Fruit fly (Drosophila melanogaster) whole organism, wandering third instar larva: ENCODE results near the gene CG5078.

Source experiments
- Abd-B ChIP-seq: fragments of >200 bp; optimal IDR thresholded peaks from 2 replicates; lab custom pipeline; 2017; ENCODE audit warnings: missing biosample characterization, missing genetic modification characterization
- CG32264 ChIP-seq: fragments of 200-800 bp; sonication (Bioruptor generic); optimal IDR thresholded peaks from 2 replicates; lab custom pipeline; 2016; ENCODE audit warnings: missing biosample characterization, missing genetic modification characterization
- CG9705 ChIP-seq: fragments of 200-800 bp; sonication (Bioruptor generic); optimal IDR thresholded peaks from 2 replicates; lab custom pipeline; 2018; ENCODE audit warnings: missing biosample characterization, mild to moderate bottlenecking, missing genetic modification characterization
- CrebA ChIP-seq: fragments of 200-800 bp; sonication (Bioruptor generic); optimal IDR thresholded peaks from 2 replicates; lab custom pipeline; 2016; ENCODE audit warnings: missing biosample characterization, mild to moderate bottlenecking, missing genetic modification characterization, borderline replicate concordance
- Dfd ChIP-seq: fragments of >200 bp; optimal IDR thresholded peaks from 2 replicates; lab custom pipeline; 2017; ENCODE audit warnings: missing biosample characterization, missing genetic modification characterization
- Dif ChIP-seq: fragments of 200-275, 200-300 bp; sonication (Bioruptor generic); optimal IDR thresholded peaks from 2 replicates; lab custom pipeline; 2018; ENCODE audit warnings: missing biosample characterization, missing genetic modification characterization; ENCODE audit not compliant: partially characterized antibody
- GATAd ChIP-seq: sonication (Bioruptor generic); optimal IDR thresholded peaks from 2 replicates; lab custom pipeline; 2016; ENCODE audit warnings: missing biosample characterization, missing genetic modification characterization
- HLH106 ChIP-seq: fragments of 200-800 bp; optimal IDR thresholded peaks from 3 replicates; lab custom pipeline; 2019; ENCODE audit warnings: missing biosample characterization, mild to moderate bottlenecking, missing genetic modification characterization, moderate library complexity
- Hnf4 ChIP-seq: fragments of 200-800 bp; sonication (Bioruptor generic); optimal IDR thresholded peaks from 2 replicates; lab custom pipeline; 2016; ENCODE audit warnings: missing biosample characterization, mild to moderate bottlenecking, missing genetic modification characterization
- Hr78 ChIP-seq: fragments of >200 bp; optimal IDR thresholded peaks from 2 replicates; lab custom pipeline; 2017; ENCODE audit warnings: missing biosample characterization, missing genetic modification characterization
- Hr83 ChIP-seq: fragments of 200-300 bp; sonication (Bioruptor generic); optimal IDR thresholded peaks from 2 replicates; lab custom pipeline; 2016; ENCODE audit warnings: missing biosample characterization, mild to moderate bottlenecking, missing genetic modification characterization, moderate library complexity; ENCODE audit not compliant: poor library complexity, severe bottlenecking
- Jra ChIP-seq: sonication (Bioruptor generic); optimal IDR thresholded peaks from 2 replicates; lab custom pipeline; 2016; ENCODE audit warnings: missing biosample characterization, missing genetic modification characterization
- Mio ChIP-seq: sonication (Bioruptor generic); optimal IDR thresholded peaks from 2 replicates; lab custom pipeline; 2016; ENCODE audit warnings: missing biosample characterization, missing genetic modification characterization
- N ChIP-seq: fragments of >200 bp; optimal IDR thresholded peaks from 2 replicates; lab custom pipeline; 2018; ENCODE audit warnings: missing biosample characterization, missing external identifiers, missing genetic modification characterization
- OdsH ChIP-seq: fragments of 200-800 bp; sonication (Bioruptor generic); optimal IDR thresholded peaks from 2 replicates; lab custom pipeline; 2016; ENCODE audit warnings: missing biosample characterization, mild to moderate bottlenecking, missing genetic modification characterization
- Rel ChIP-seq, 2 experiments: fragments of 200-800 bp; sonication (Bioruptor generic) in 1 of 2; optimal IDR thresholded peaks; 2 replicates in 1 of 2; 3 replicates in 1 of 2; lab custom pipeline; 2016 to 2019; ENCODE audit warnings: mild to moderate bottlenecking in 2 of 2, missing biosample characterization in 2 of 2, missing genetic modification characterization in 2 of 2, moderate library complexity in 1 of 2
- Sp1 ChIP-seq: fragments of 200-800 bp; sonication (Bioruptor generic); optimal IDR thresholded peaks from 3 replicates; lab custom pipeline; 2019; ENCODE audit warnings: missing biosample characterization, mild to moderate bottlenecking, missing genetic modification characterization, moderate library complexity
- Vsx2 ChIP-seq: fragments of 200-300, 225-300 bp; sonication (Bioruptor generic); optimal IDR thresholded peaks from 2 replicates; lab custom pipeline; 2018; ENCODE audit warnings: missing biosample characterization, missing genetic modification characterization; ENCODE audit not compliant: partially characterized antibody
- br ChIP-seq: fragments of 200-800 bp; sonication (Bioruptor generic); optimal IDR thresholded peaks from 2 replicates; lab custom pipeline; 2016; ENCODE audit warnings: missing biosample characterization, missing genetic modification characterization
- brk ChIP-seq: fragments of 200-800 bp; sonication (Bioruptor generic); optimal IDR thresholded peaks from 2 replicates; lab custom pipeline; 2016; ENCODE audit warnings: missing biosample characterization, mild to moderate bottlenecking, missing genetic modification characterization
- dl ChIP-seq, 2 experiments: fragments of 175-275, 200-275 bp in 1 of 2; fragments of 200-275 bp in 1 of 2; sonication (Bioruptor generic); optimal IDR thresholded peaks; lab custom pipeline; 2018; ENCODE audit warnings: mild to moderate bottlenecking in 2 of 2, missing biosample characterization in 2 of 2, missing genetic modification characterization in 2 of 2, moderate library complexity in 2 of 2; ENCODE audit not compliant: partially characterized antibody in 2 of 2, insufficient read depth in 1 of 2
- dmrt93B ChIP-seq: fragments of 200-800 bp; sonication (Bioruptor generic); optimal IDR thresholded peaks from 2 replicates; lab custom pipeline; 2018; ENCODE audit warnings: missing biosample characterization, mild to moderate bottlenecking, missing genetic modification characterization
- dsf ChIP-seq: sonication (Bioruptor generic); optimal IDR thresholded peaks from 2 replicates; lab custom pipeline; 2016; ENCODE audit warnings: missing biosample characterization, missing genetic modification characterization, borderline replicate concordance
- ey ChIP-seq: fragments of 200-800 bp; sonication (Bioruptor generic); optimal IDR thresholded peaks from 2 replicates; lab custom pipeline; 2016; ENCODE audit warnings: missing biosample characterization, missing genetic modification characterization
- foxo ChIP-seq, 2 experiments: fragments of 200-800 bp; sonication (Bioruptor generic); optimal IDR thresholded peaks; 2 replicates in 1 of 2; 3 replicates in 1 of 2; lab custom pipeline; 2016 to 2017; ENCODE audit warnings: missing biosample characterization in 2 of 2, missing genetic modification characterization in 2 of 2
- fru ChIP-seq: fragments of 200-800 bp; sonication (Bioruptor generic); optimal IDR thresholded peaks from 3 replicates; lab custom pipeline; 2016; ENCODE audit warnings: missing biosample characterization, mild to moderate bottlenecking, missing genetic modification characterization
- h ChIP-seq: fragments of 200-800 bp; sonication (Bioruptor generic); optimal IDR thresholded peaks from 3 replicates; lab custom pipeline; 2016; ENCODE audit warnings: missing biosample characterization, mild to moderate bottlenecking, missing genetic modification characterization
- jim ChIP-seq: fragments of 175-275, 200-325 bp; sonication (Bioruptor generic); optimal IDR thresholded peaks from 2 replicates; lab custom pipeline; 2016; ENCODE audit warnings: missing biosample characterization, mild to moderate bottlenecking, missing genetic modification characterization
- psq ChIP-seq: fragments of 200-800 bp; sonication (Bioruptor generic); optimal IDR thresholded peaks from 3 replicates; lab custom pipeline; 2017; ENCODE audit warnings: missing biosample characterization, mild to moderate bottlenecking, missing genetic modification characterization, moderate library complexity
- rgr ChIP-seq: fragments of 200-800 bp; sonication (Bioruptor generic); optimal IDR thresholded peaks from 3 replicates; lab custom pipeline; 2016; ENCODE audit warnings: missing biosample characterization, mild to moderate bottlenecking, missing genetic modification characterization
- sage ChIP-seq: fragments of 200-800 bp; sonication (Bioruptor generic); optimal IDR thresholded peaks from 2 replicates; lab custom pipeline; 2016; ENCODE audit warnings: missing biosample characterization, mild to moderate bottlenecking, missing genetic modification characterization
- sv ChIP-seq: fragments of 200-800 bp; sonication (Bioruptor generic); optimal IDR thresholded peaks from 3 replicates; lab custom pipeline; 2016; ENCODE audit warnings: missing biosample characterization, missing genetic modification characterization
- tai ChIP-seq: sonication (Bioruptor generic); optimal IDR thresholded peaks from 2 replicates; lab custom pipeline; 2016; ENCODE audit warnings: missing biosample characterization, missing genetic modification characterization
- usp ChIP-seq: fragments of >200 bp; optimal IDR thresholded peaks from 2 replicates; lab custom pipeline; 2017; ENCODE audit warnings: missing biosample characterization, missing genetic modification characterization
- woc ChIP-seq: sonication (Bioruptor generic); optimal IDR thresholded peaks from 2 replicates; lab custom pipeline; 2016; ENCODE audit warnings: missing biosample characterization, mild to moderate bottlenecking, missing genetic modification characterization

Gene CG5078

dm6 chr3L:20538458-20538857 is 32.6 kb downstream of the CG5078 start:
- TF ChIP-seq Rel (GFP tag; optimal IDR thresholded peaks at IDR 0.05; lab: Kevin White, UChicago): no peak
- TF ChIP-seq Rel (tag; optimal IDR thresholded peaks at IDR 0.05; lab: Kevin White, UChicago): no peak
- no peak for TF ChIP-seq Hr83 (GFP tag; lab: Kevin White, UChicago)
- TF ChIP-seq Hnf4: no peak
- TF ChIP-seq tai: no peak
- no peak for TF ChIP-seq rgr (GFP tag; lab: Kevin White, UChicago)
- no peak for TF ChIP-seq CrebA (GFP tag; lab: Kevin White, UChicago)
- no peak for TF ChIP-seq woc
- TF ChIP-seq Jra: no peak
- no peak for TF ChIP-seq dsf
- no peak for TF ChIP-seq dl (GFP tag; optimal IDR thresholded peaks at IDR 0.05; lab: Kevin White, UChicago; ENCODE audit: insufficient read depth in 1 of 2, partially characterized antibody in 2 of 2)
- TF ChIP-seq N (GFP tag; lab: Kevin White, UChicago): no peak
- TF ChIP-seq br: no peak
- TF ChIP-seq Vsx2 (GFP tag; lab: Kevin White, UChicago): no peak
- TF ChIP-seq Sp1 (GFP tag; lab: Kevin White, UChicago): no peak
- TF ChIP-seq usp (GFP tag; lab: Kevin White, UChicago): no peak
- TF ChIP-seq Abd-B: no peak
- TF ChIP-seq Mio: no peak
- TF ChIP-seq Hr78 (GFP tag; lab: Kevin White, UChicago): no peak

DNA sequence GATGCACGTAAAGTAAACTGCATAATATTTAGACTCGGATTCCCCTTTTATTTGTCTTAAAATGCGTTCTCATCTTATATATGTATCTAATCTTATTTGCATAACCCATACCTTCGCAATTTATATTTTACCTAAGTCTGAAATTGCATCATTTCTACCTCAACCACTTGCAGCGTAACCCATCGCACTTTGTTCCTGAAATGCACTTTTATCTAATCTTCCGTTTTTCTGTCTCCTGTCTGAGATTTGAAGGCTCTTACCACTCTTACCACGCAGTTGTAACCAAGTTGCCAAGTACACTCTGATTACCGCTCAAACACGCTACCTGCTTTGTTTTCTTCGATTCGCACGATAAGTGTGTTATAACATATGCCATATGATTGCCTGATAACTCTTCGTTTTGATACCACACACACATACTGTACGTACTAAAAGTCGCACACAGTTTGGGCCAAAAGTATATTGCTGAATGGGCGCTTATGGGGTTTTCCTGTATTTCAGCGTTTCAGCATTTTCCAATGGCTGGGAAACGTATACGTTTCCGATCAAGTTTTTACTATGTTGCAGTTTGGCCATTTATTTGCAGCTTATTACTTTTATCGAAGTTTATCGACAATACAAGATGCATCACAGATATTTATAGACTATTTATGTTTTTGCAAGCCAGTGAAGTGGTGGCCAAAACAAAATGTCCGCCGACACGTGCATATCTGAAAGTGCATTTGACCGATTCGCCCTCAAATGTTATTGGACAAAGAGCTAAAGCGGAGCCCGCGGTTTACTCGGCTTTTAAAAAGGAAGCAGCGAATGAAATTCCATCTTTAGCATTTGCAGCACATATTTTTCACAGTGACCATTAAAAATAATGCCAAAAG is 33.5 kb downstream of the CG5078 start:
- no peak for TF ChIP-seq CG32264
- no peak for TF ChIP-seq sv (GFP tag; lab: Kevin White, UChicago)
- no peak for TF ChIP-seq dl (GFP tag; optimal IDR thresholded peaks at IDR 0.05; lab: Kevin White, UChicago; ENCODE audit: insufficient read depth in 1 of 2, partially characterized antibody in 2 of 2)
- TF ChIP-seq dsf: no peak
- no peak for TF ChIP-seq Rel (GFP tag; optimal IDR thresholded peaks at IDR 0.05; lab: Kevin White, UChicago)
- TF ChIP-seq Rel (tag; optimal IDR thresholded peaks at IDR 0.05; lab: Kevin White, UChicago): no peak
- TF ChIP-seq Hr83 (GFP tag; lab: Kevin White, UChicago): no peak
- no peak for TF ChIP-seq Dfd (GFP tag; lab: Kevin White, UChicago)
- no peak for TF ChIP-seq Sp1 (GFP tag; lab: Kevin White, UChicago)
- TF ChIP-seq h (GFP tag; lab: Kevin White, UChicago): peak; percentile 1
- no peak for TF ChIP-seq Jra
- TF ChIP-seq dmrt93B (GFP tag; lab: Kevin White, UChicago): no peak
- TF ChIP-seq brk (GFP tag; lab: Kevin White, UChicago): no peak
- TF ChIP-seq foxo (GFP tag; optimal IDR thresholded peaks at IDR 0.05; lab: Kevin White, UChicago): no peak
- TF ChIP-seq N (GFP tag; lab: Kevin White, UChicago): no peak
- TF ChIP-seq ey (GFP tag; lab: Kevin White, UChicago): peak; percentile 2
- TF ChIP-seq rgr (GFP tag; lab: Kevin White, UChicago): no peak
- TF ChIP-seq HLH106 (tag; lab: Kevin White, UChicago): no peak

DNA sequence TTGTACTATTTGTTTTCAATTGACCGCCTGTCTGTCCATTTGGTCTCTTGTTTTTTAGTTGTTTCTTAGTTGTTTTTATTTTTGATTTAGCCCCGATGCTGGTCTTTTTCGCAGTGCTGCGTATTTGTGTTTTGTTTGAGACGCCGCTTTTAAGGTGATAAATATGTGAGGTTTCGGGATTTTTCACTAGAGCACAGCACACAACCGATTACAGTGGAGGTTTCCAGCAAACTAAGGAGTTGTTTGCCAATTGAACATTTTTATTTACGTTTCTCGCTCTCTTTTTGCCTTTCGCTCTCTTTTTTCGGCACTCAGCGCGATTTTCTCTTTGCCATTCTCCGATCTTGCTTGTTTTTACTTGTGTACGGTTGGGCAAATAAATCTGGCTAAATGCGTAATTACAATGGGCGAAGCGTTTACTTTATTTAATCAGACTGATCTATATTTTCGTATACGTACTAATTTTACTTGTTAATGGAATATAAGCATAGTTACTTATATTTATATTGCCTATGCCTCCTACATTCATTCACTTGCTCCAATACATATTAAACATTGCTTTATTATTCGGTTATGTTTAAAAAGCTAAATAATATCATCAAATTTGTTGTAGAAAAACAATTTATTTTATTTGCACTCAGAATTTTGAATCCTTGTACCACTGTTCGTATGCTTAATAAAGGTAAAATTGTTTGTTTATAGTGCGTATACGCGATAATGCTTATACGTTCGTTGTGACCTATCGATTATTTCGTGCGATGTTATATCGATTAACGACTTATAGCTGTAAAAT is 34.5 kb downstream of the CG5078 start, which contains the start of gene Rcd2:
Rcd2 (minus strand) TSS at position 236 of the 793 bp plus-strand sequence.
- TF ChIP-seq br (peak; percentile 60), N (GFP tag; lab: Kevin White, UChicago) (no peak), CG9705 (GFP tag; lab: Kevin White, UChicago) (peak; percentile 38), Dif (GFP tag; lab: Kevin White, UChicago) (peak; percentile 65), psq (GFP tag; lab: Kevin White, UChicago) (peak; percentile 60), rgr (GFP tag; lab: Kevin White, UChicago) (peak; percentile 51), Vsx2 (GFP tag; lab: Kevin White, UChicago) (no peak), Rel (GFP tag; optimal IDR thresholded peaks at IDR 0.05; lab: Kevin White, UChicago) (peak; percentile 3), Rel (tag; optimal IDR thresholded peaks at IDR 0.05; lab: Kevin White, UChicago) (no peak), jim (GFP tag; lab: Kevin White, UChicago) (peak; percentile 2), Dfd (GFP tag; lab: Kevin White, UChicago) (no peak), dl (GFP tag; optimal IDR thresholded peaks at IDR 0.05; lab: Kevin White, UChicago; ENCODE audit: insufficient read depth in 1 of 2, partially characterized antibody in 2 of 2) (peak; percentile 35 to 75), tai (no peak), h (GFP tag; lab: Kevin White, UChicago) (peak; percentile 80), Hr83 (GFP tag; lab: Kevin White, UChicago) (peak; percentile 50), Hr78 (GFP tag; lab: Kevin White, UChicago) (no peak), CrebA (GFP tag; lab: Kevin White, UChicago) (peak; percentile 79), OdsH (GFP tag; lab: Kevin White, UChicago) (peak; percentile 73), foxo (GFP tag; optimal IDR thresholded peaks at IDR 0.05; lab: Kevin White, UChicago) (peak in 1 of 2 experiments; percentile 67), woc (peak; percentile 66), Jra (no peak), ey (GFP tag; lab: Kevin White, UChicago) (peak; percentile 50), sv (GFP tag; lab: Kevin White, UChicago) (peak; percentile 36), sage (GFP tag; lab: Kevin White, UChicago) (peak; percentile 40), dmrt93B (GFP tag; lab: Kevin White, UChicago) (peak; percentile 24), brk (GFP tag; lab: Kevin White, UChicago) (peak; percentile 62), GATAd (GFP tag; lab: Kevin White, UChicago) (no peak), fru (GFP tag; lab: Kevin White, UChicago) (peak; percentile 83), HLH106 (tag; lab: Kevin White, UChicago) (peak; percentile 72), Sp1 (GFP tag; lab: Kevin White, UChicago) (peak; percentile 80), Hnf4 (peak; percentile 29), CG32264 (peak; percentile 42)
